Worm (Caenorhabditis elegans): ENCODE results near the gene C06B8.2.

Gene C06B8.2

DNA sequence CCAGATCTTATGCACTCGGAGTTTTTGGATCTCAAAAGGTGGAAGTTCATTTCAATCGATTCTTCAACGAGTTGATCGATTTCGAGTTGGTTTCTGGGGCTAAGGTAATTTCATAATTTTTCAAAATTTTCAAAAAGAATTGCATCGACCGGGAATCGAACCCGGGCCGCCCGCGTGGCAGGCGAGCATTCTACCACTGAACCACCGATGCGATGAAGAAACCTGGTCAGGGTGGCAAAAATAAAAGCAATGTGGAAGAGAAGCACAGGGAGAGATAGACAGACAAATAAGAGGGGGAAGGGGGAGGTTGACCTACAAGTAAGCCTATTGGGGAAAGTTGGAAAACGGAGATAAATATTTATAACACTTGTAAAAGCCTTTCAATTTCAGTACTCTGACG is 26.5 kb upstream of the C06B8.2 start (continued):
- TF ChIP-seq ztf-6 (GFP tag; IDR thresholded peaks at IDR 0.05) (no peak), Y67H2A.10 (GFP tag; conservative IDR thresholded peaks at IDR 0.05) (no peak), attf-5 (GFP tag; optimal IDR thresholded peaks at IDR 0.05) (peak; percentile 7), egl-18 (GFP tag; IDR thresholded peaks at IDR 0.05) (no peak), lsy-27 (tag; optimal IDR thresholded peaks at IDR 0.05; ENCODE audit: borderline replicate concordance, insufficient read depth) (no peak), mel-28 (tag; optimal IDR thresholded peaks at IDR 0.05; ENCODE audit: borderline replicate concordance) (no peak), xnd-1 (tag; optimal IDR thresholded peaks at IDR 0.05) (no peak), ekl-4 (GFP tag; IDR thresholded peaks at IDR 0.05) (0 out of 2 replicates have a peak, but pooled peaks have one; percentile 15), K12H6.12 (tag; optimal IDR thresholded peaks at IDR 0.05) (no peak), bed-1 (GFP tag; IDR thresholded peaks at IDR 0.05) (no peak), pbrm-1 (GFP tag; IDR thresholded peaks at IDR 0.05) (peak; percentile 62; the same call in 1 of the 2 replicates), sdz-38 (tag; optimal IDR thresholded peaks at IDR 0.05) (no peak), sea-2 (GFP tag; IDR thresholded peaks at IDR 0.05) (no peak), mes-4 (tag; optimal IDR thresholded peaks at IDR 0.05) (no peak), ZK185.1 (tag; optimal IDR thresholded peaks at IDR 0.05; ENCODE audit: poor library complexity, severe bottlenecking) (peak; percentile 24), F23B12.7 (tag; optimal IDR thresholded peaks at IDR 0.05; ENCODE audit: insufficient read depth) (no peak), lin-35 (GFP tag; optimal IDR thresholded peaks at IDR 0.05) (no peak), K11D2.4 (GFP tag; IDR thresholded peaks at IDR 0.05) (peak; percentile 43; the same call in 1 of the 2 replicates), Y79H2A.3 (GFP tag; conservative IDR thresholded peaks at IDR 0.05) (no peak), B0336.3 (GFP tag; IDR thresholded peaks at IDR 0.05) (no peak), ztf-18 (tag; optimal IDR thresholded peaks at IDR 0.05) (peak; percentile 46), F49E8.2 (tag; optimal IDR thresholded peaks at IDR 0.05; ENCODE audit: insufficient read depth) (no peak), attf-3 (GFP tag; conservative IDR thresholded peaks at IDR 0.05) (no peak), nhr-179 (tag; optimal IDR thresholded peaks at IDR 0.05) (no peak), rcor-1 (GFP tag; IDR thresholded peaks at IDR 0.05) (no peak), him-1 (tag; optimal IDR thresholded peaks at IDR 0.05) (peak; percentile 20), F33H1.4 (GFP tag; IDR thresholded peaks at IDR 0.05) (peak; percentile 32; the same call in 1 of the 2 replicates), snpc-1.3 (tag; optimal IDR thresholded peaks at IDR 0.05; ENCODE audit: insufficient read depth) (no peak), Y53G8AR.9 (GFP tag; conservative IDR thresholded peaks at IDR 0.05) (no peak), Y56A3A.18 (GFP tag; IDR thresholded peaks at IDR 0.05) (peak; percentile 71; the same call in 1 of the 2 replicates), egrh-3 (GFP tag; IDR thresholded peaks at IDR 0.05) (no peak), nhr-80 (tag; optimal IDR thresholded peaks at IDR 0.05) (peak; percentile 24), chd-7 (tag; optimal IDR thresholded peaks at IDR 0.05) (peak; percentile 19), pha-4 (tag; optimal IDR thresholded peaks at IDR 0.05) (no peak), unc-130 (GFP tag; optimal IDR thresholded peaks at IDR 0.05) (no peak), F55B11.4 (tag; optimal IDR thresholded peaks at IDR 0.05; ENCODE audit: borderline replicate concordance, insufficient read depth) (no peak), atf-7 (tag; optimal IDR thresholded peaks at IDR 0.05) (no peak), hmg-1.2 (GFP tag; IDR thresholded peaks at IDR 0.05) (peak; percentile 64), let-526 (GFP tag; IDR thresholded peaks at IDR 0.05) (no peak), let-607 (tag; optimal IDR thresholded peaks at IDR 0.05) (peak in 1 of 2 experiments; percentile 14), F37B4.10 (GFP tag; IDR thresholded peaks at IDR 0.05) (no peak), ceh-58 (GFP tag; IDR thresholded peaks at IDR 0.05) (0 out of 2 replicates have a peak, but pooled peaks have one; percentile 62), lin-26 (GFP tag; IDR thresholded peaks at IDR 0.05) (peak; percentile 85), nfyb-1 (GFP tag; IDR thresholded peaks at IDR 0.05) (0 out of 2 replicates have a peak, but pooled peaks have one; percentile 52), snpc-1.1 (tag; optimal IDR thresholded peaks at IDR 0.05; ENCODE audit: insufficient read depth) (no peak), fkh-3 (tag; optimal IDR thresholded peaks at IDR 0.05) (no peak), F52B5.7 (tag; optimal IDR thresholded peaks at IDR 0.05) (peak; percentile 53)

Data from whole organism, young adult.